Worm (Caenorhabditis elegans): Measurements from ENCODE around the gene rpt-4.

DNA sequence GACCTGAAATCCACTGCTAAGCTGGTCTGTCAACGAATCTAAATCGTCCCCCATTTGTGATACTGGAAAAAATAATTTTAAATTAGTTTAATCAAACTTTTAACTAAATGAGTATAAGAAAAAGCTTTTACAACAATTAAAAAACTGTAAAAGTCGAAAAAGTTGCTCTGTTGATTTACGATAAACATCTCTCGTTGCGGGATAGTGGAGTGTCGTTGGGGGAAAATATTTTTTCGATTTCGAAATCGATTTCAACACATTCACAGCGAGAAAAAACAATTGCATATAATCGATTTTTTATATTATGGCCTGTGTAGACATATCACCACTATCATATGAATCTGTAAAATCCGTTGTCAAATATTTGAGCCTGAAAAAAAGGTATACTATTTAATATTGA lies 14.5 kb downstream of the rpt-4 start, which contains the start of the genes F23F1.5 and fbxc-54:
- TF ChIP-seq lin-39 (tag; optimal IDR thresholded peaks at IDR 0.05) (peak; percentile 2), zag-1 (tag; optimal IDR thresholded peaks at IDR 0.05) (no peak), nhr-23 (tag; optimal IDR thresholded peaks at IDR 0.05) (no peak), mdl-1 (tag; optimal IDR thresholded peaks at IDR 0.05) (no peak), skn-1 (tag; optimal IDR thresholded peaks at IDR 0.05) (no peak), daf-12 (tag; optimal IDR thresholded peaks at IDR 0.05) (no peak), unc-39 (tag; optimal IDR thresholded peaks at IDR 0.05) (no peak), nfya-1 (tag; optimal IDR thresholded peaks at IDR 0.05; ENCODE audit: insufficient read depth) (peak; percentile 41), ceh-82 (tag; optimal IDR thresholded peaks at IDR 0.05) (no peak), nhr-11 (tag; optimal IDR thresholded peaks at IDR 0.05) (no peak)
